Fruit fly (Drosophila melanogaster): ENCODE results near the gene obst-H.
A peak's percentile ranks its signal among the peaks of the same experiment; 100 is the strongest.

The obst-H gene

DNA sequence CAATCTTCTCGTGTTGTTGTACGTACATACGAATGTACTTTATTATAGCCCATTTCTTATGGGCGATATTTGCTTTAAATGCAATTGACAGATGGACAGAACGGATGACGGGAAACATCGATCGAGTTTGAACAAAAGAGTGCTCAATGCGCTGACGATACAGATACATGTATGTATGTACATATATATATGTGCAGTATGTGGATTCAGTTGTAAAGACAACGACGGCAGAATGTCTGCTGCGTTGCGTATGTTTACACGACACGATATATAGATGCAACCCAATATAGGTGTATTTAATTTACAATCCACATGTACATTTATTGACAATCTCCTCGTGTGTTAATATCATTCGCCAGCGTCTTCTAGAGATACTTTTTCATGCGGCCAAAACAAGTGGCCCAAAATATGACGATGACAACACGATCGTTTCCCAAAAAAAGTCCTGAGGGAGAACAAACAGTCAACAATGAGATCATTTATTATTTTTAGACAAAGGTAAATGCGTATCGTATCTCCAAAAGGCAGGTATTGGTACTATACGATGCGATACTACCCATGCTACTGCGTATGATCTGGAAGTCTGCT is 1.7 kb upstream of the obst-H start:
- TF ChIP-seq CG8924 (tag; optimal IDR thresholded peaks at IDR 0.05) (peak; percentile 3), CG4854 (GFP tag; optimal IDR thresholded peaks at IDR 0.05) (no peak), bsh (GFP tag; optimal IDR thresholded peaks at IDR 0.05) (peak in 1 of 2 experiments; percentile 34), CG14860 (GFP tag; IDR thresholded peaks at IDR 0.05; ENCODE audit: partially characterized antibody) (no peak), MTF-1 (GFP tag; optimal IDR thresholded peaks at IDR 0.05; ENCODE audit: borderline replicate concordance) (peak; percentile 32), fd64A (GFP tag; optimal IDR thresholded peaks at IDR 0.05) (peak; percentile 11), chm (GFP tag; IDR thresholded peaks at IDR 0.05) (peak; percentile 66), Side (GFP tag; optimal IDR thresholded peaks at IDR 0.05) (no peak), wek (GFP tag; optimal IDR thresholded peaks at IDR 0.05) (peak; percentile 43), CG5180 (GFP tag; optimal IDR thresholded peaks at IDR 0.05) (peak; percentile 33), HLH4C (GFP tag; IDR thresholded peaks at IDR 0.05; ENCODE audit: partially characterized antibody) (no peak), CG4707 (GFP tag; optimal IDR thresholded peaks at IDR 0.05) (peak; percentile 40), lab (GFP tag; optimal IDR thresholded peaks at IDR 0.05) (peak; percentile 24), en (GFP tag; optimal IDR thresholded peaks at IDR 0.05) (no peak), CTCF (GFP tag; optimal IDR thresholded peaks at IDR 0.05) (no peak), CG4360 (GFP tag; IDR thresholded peaks at IDR 0.05) (peak; percentile 37; the same call in 1 of the 2 replicates), CG1603 (tag; optimal IDR thresholded peaks at IDR 0.05) (peak; percentile 28), tna (GFP tag; IDR thresholded peaks at IDR 0.05; ENCODE audit: partially characterized antibody) (no peak), CG12299 (tag; optimal IDR thresholded peaks at IDR 0.05) (peak; percentile 35), kni (GFP tag; optimal IDR thresholded peaks at IDR 0.05) (peak; percentile 76), CG33557 (GFP tag; optimal IDR thresholded peaks at IDR 0.05) (peak; percentile 57), sens (GFP tag) (peak; percentile 75), Sox100B (GFP tag; optimal IDR thresholded peaks at IDR 0.05) (peak; percentile 29), CG12071 (GFP tag; optimal IDR thresholded peaks at IDR 0.05) (peak; percentile 26), CG6254 (GFP tag; optimal IDR thresholded peaks at IDR 0.05) (peak; percentile 1), CG1832 (GFP tag; optimal IDR thresholded peaks at IDR 0.05) (no peak), CG8290 (GFP tag; optimal IDR thresholded peaks at IDR 0.05) (no peak), CG8290 (tag; optimal IDR thresholded peaks at IDR 0.05) (peak; percentile 34 to 49), tap (tag; optimal IDR thresholded peaks at IDR 0.05) (peak; percentile 0), nom (GFP tag; optimal IDR thresholded peaks at IDR 0.05) (peak; percentile 32), D (optimal IDR thresholded peaks at IDR 0.05) (no peak), D (GFP tag; optimal IDR thresholded peaks at IDR 0.05) (peak; percentile 17), CG13624 (GFP tag; optimal IDR thresholded peaks at IDR 0.05) (no peak), Med (GFP tag) (peak; percentile 36), Sry-β (GFP tag; optimal IDR thresholded peaks at IDR 0.05) (peak; percentile 3), ci (GFP tag; IDR thresholded peaks at IDR 0.05) (peak; percentile 43; the same call in 1 of the 3 replicates), CG12769 (tag; optimal IDR thresholded peaks at IDR 0.05) (peak; percentile 66), lbe (GFP tag; optimal IDR thresholded peaks at IDR 0.05) (peak; percentile 12), CG11723 (GFP tag; optimal IDR thresholded peaks at IDR 0.05) (peak; percentile 39), lilli (GFP tag; optimal IDR thresholded peaks at IDR 0.05) (no peak), CG17359 (tag; optimal IDR thresholded peaks at IDR 0.05) (peak; percentile 31), CG6813 (GFP tag; optimal IDR thresholded peaks at IDR 0.05) (peak; percentile 31), CG8281 (tag; optimal IDR thresholded peaks at IDR 0.05) (peak; percentile 54), CG2678 (tag; optimal IDR thresholded peaks at IDR 0.05) (peak; percentile 37), Asciz (GFP tag; optimal IDR thresholded peaks at IDR 0.05) (peak; percentile 43), Vsx1 (GFP tag; optimal IDR thresholded peaks at IDR 0.05) (no peak), cg (GFP tag; optimal IDR thresholded peaks at IDR 0.05) (peak; percentile 19), CG10462 (GFP tag; optimal IDR thresholded peaks at IDR 0.05) (no peak), CG4328 (GFP tag; optimal IDR thresholded peaks at IDR 0.05) (peak; percentile 29)

Data from whole organism, embryonic.